Fruit fly (Drosophila melanogaster) whole organism, embryonic: ENCODE measurements around the gene CG14903.

ENCODE experiments used
- Aef1 ChIP-seq: fragments of 200-800 bp; sonication (Bioruptor generic); IDR thresholded peaks from 3 replicates; pipeline ENCODE4 v1.3.6; 2022; ENCODE audit warnings: missing biosample characterization, missing genetic modification characterization
- BEAF-32 ChIP-seq: fragments of 200-800 bp; sonication (Bioruptor generic); optimal IDR thresholded peaks from 3 replicates; lab custom pipeline; 2017; ENCODE audit warnings: missing biosample characterization, missing genetic modification characterization, mild to moderate bottlenecking, moderate library complexity, missing genetic modification reagents
- CG10431 ChIP-seq: fragments of 200-800 bp; sonication (Bioruptor generic); optimal IDR thresholded peaks from 3 replicates; lab custom pipeline; 2018; ENCODE audit warnings: missing biosample characterization, mild to moderate bottlenecking, missing genetic modification characterization
- CG10462 ChIP-seq: fragments of 200-800 bp; sonication (Bioruptor generic); optimal IDR thresholded peaks from 2 replicates; lab custom pipeline; 2016; ENCODE audit warnings: missing biosample characterization, missing genetic modification characterization
- CG11504 ChIP-seq: fragments of 200-800 bp; sonication (Bioruptor generic); optimal IDR thresholded peaks from 3 replicates; lab custom pipeline; 2019; ENCODE audit warnings: missing biosample characterization, mild to moderate bottlenecking, missing genetic modification characterization, moderate library complexity
- CG11695 ChIP-seq: fragments of 200-800 bp; sonication (Bioruptor generic); IDR thresholded peaks from 3 replicates; pipeline ENCODE4 v1.3.6; 2022; ENCODE audit warnings: missing biosample characterization, missing genetic modification characterization
- CG12071 ChIP-seq: fragments of 200-800 bp; sonication (Bioruptor generic); optimal IDR thresholded peaks from 3 replicates; lab custom pipeline; 2018; ENCODE audit warnings: missing biosample characterization, mild to moderate bottlenecking, missing genetic modification characterization
- CG12659 ChIP-seq: fragments of 200-800 bp; sonication (Bioruptor generic); optimal IDR thresholded peaks from 3 replicates; lab custom pipeline; 2017; ENCODE audit warnings: mild to moderate bottlenecking, missing biosample characterization, missing genetic modification reagents, missing genetic modification characterization
- CG14710 ChIP-seq: fragments of 200-800 bp; sonication (Bioruptor generic); optimal IDR thresholded peaks from 3 replicates; lab custom pipeline; 2019; ENCODE audit warnings: missing biosample characterization, mild to moderate bottlenecking, missing genetic modification characterization, moderate library complexity
- CG15601 ChIP-seq: fragments of 200-800 bp; sonication (Bioruptor generic); optimal IDR thresholded peaks from 3 replicates; lab custom pipeline; 2019; ENCODE audit warnings: missing biosample characterization, mild to moderate bottlenecking, missing genetic modification characterization, moderate library complexity
- CG17385 ChIP-seq: fragments of 200-800 bp; sonication (Bioruptor generic); optimal IDR thresholded peaks from 3 replicates; lab custom pipeline; 2018; ENCODE audit warnings: missing biosample characterization, mild to moderate bottlenecking, missing genetic modification characterization
- CG17802 ChIP-seq: fragments of 200-800 bp; sonication (Bioruptor generic); optimal IDR thresholded peaks from 2 replicates; lab custom pipeline; 2018; ENCODE audit warnings: missing biosample characterization, mild to moderate bottlenecking, missing genetic modification characterization, moderate library complexity
- CG18011 ChIP-seq: fragments of 200-800 bp; sonication (Bioruptor generic); optimal IDR thresholded peaks from 2 replicates; lab custom pipeline; 2017; ENCODE audit warnings: missing biosample characterization, missing genetic modification characterization, mild to moderate bottlenecking, moderate library complexity, missing genotype
- CG30431 ChIP-seq: fragments of 200-800 bp; sonication (Bioruptor generic); optimal IDR thresholded peaks from 2 replicates; lab custom pipeline; 2017; ENCODE audit warnings: missing biosample characterization, missing genetic modification characterization
- CG31388 ChIP-seq: fragments of 200-800 bp; sonication (Bioruptor generic); optimal IDR thresholded peaks from 2 replicates; lab custom pipeline; 2016; ENCODE audit warnings: missing biosample characterization, missing genetic modification characterization
- CG3995 ChIP-seq: fragments of 200-800 bp; sonication (Bioruptor generic); optimal IDR thresholded peaks from 3 replicates; lab custom pipeline; 2016; ENCODE audit warnings: missing biosample characterization, missing genetic modification characterization
- CG4360 ChIP-seq: fragments of 200-800 bp; sonication (Bioruptor generic); IDR thresholded peaks from 2 replicates; pipeline ENCODE4 v1.3.6; 2022; ENCODE audit warnings: missing biosample characterization, missing genetic modification characterization
- CG6683 ChIP-seq: fragments of 200-800 bp; sonication (Bioruptor generic); optimal IDR thresholded peaks from 2 replicates; lab custom pipeline; 2017; ENCODE audit warnings: missing biosample characterization, mild to moderate bottlenecking, missing genetic modification characterization, missing genetic modification reagents
- CG8924 ChIP-seq: fragments of 200-800 bp; optimal IDR thresholded peaks from 3 replicates; lab custom pipeline; 2019; ENCODE audit warnings: missing biosample characterization, mild to moderate bottlenecking, missing genetic modification characterization, moderate library complexity
- CTCF ChIP-seq: fragments of 200-800 bp; sonication (Bioruptor generic); optimal IDR thresholded peaks from 2 replicates; lab custom pipeline; 2017; ENCODE audit warnings: missing biosample characterization, mild to moderate bottlenecking, missing genetic modification characterization, moderate library complexity
- CrebB ChIP-seq: fragments of 200-800 bp; sonication (Bioruptor generic); optimal IDR thresholded peaks from 3 replicates; lab custom pipeline; 2018; ENCODE audit warnings: missing biosample characterization, mild to moderate bottlenecking, missing genetic modification characterization
- Dll ChIP-seq: fragments of 200-800 bp; sonication (Bioruptor generic); IDR thresholded peaks from 4 replicates; pipeline ENCODE4 v1.3.6; 2022; ENCODE audit warnings: missing biosample characterization, missing genetic modification characterization; ENCODE audit not compliant: partially characterized antibody
- Doc3 ChIP-seq: fragments of 200-800 bp; sonication (Bioruptor generic); IDR thresholded peaks from 3 replicates; pipeline ENCODE4 v1.3.6; 2022; ENCODE audit warnings: missing biosample characterization, missing genetic modification characterization; ENCODE audit not compliant: partially characterized antibody
- Gug ChIP-seq: fragments of 200-800 bp; sonication (Bioruptor generic); IDR thresholded peaks from 4 replicates; pipeline ENCODE4 v1.3.6; 2022; ENCODE audit warnings: missing biosample characterization, missing genetic modification characterization
- HLH3B ChIP-seq: fragments of 200-800 bp; sonication (Bioruptor generic); IDR thresholded peaks from 2 replicates; pipeline ENCODE4 v1.3.6; 2022; ENCODE audit warnings: missing biosample characterization, missing genetic modification characterization
- HmgZ ChIP-seq: fragments of 200-800 bp; sonication (Bioruptor generic); optimal IDR thresholded peaks from 2 replicates; lab custom pipeline; 2018; ENCODE audit warnings: missing biosample characterization, mild to moderate bottlenecking, missing genetic modification characterization
- MTF-1 ChIP-seq: fragments of 200-800 bp; sonication (Bioruptor generic); optimal IDR thresholded peaks from 2 replicates; lab custom pipeline; 2018; ENCODE audit warnings: missing biosample characterization, mild to moderate bottlenecking, missing genetic modification characterization, borderline replicate concordance
- Med ChIP-seq: fragments of 200-800 bp; sonication (Bioruptor generic); peaks from one replicate; lab custom pipeline; 2016; ENCODE audit warnings: missing biosample characterization, missing genetic modification characterization, mild to moderate bottlenecking, inconsistent platforms, moderate library complexity
- Opbp ChIP-seq: fragments of 200-800 bp; sonication (Bioruptor generic); IDR thresholded peaks from 3 replicates; pipeline ENCODE4 v1.3.6; 2022; ENCODE audit warnings: missing biosample characterization, missing genetic modification characterization; ENCODE audit not compliant: partially characterized antibody
- PHDP ChIP-seq: fragments of 200-800 bp; sonication (Bioruptor generic); optimal IDR thresholded peaks from 3 replicates; lab custom pipeline; 2018; ENCODE audit warnings: missing biosample characterization, mild to moderate bottlenecking, missing genetic modification characterization, moderate library complexity
- Xbp1 ChIP-seq: fragments of 200-800 bp; sonication (Bioruptor generic); optimal IDR thresholded peaks from 3 replicates; lab custom pipeline; 2016; ENCODE audit warnings: missing biosample characterization, mild to moderate bottlenecking, missing genetic modification characterization
- ato ChIP-seq: fragments of 200-800 bp; sonication (Bioruptor generic); IDR thresholded peaks from 2 replicates; pipeline ENCODE4 v1.3.6; 2022; ENCODE audit warnings: missing biosample characterization, missing genetic modification characterization; ENCODE audit not compliant: partially characterized antibody
- az2 ChIP-seq: fragments of 200-800 bp; sonication (Bioruptor generic); optimal IDR thresholded peaks from 3 replicates; lab custom pipeline; 2016; ENCODE audit warnings: missing biosample characterization, missing genetic modification characterization
- btn ChIP-seq: fragments of 200-800 bp; sonication (Bioruptor generic); optimal IDR thresholded peaks from 2 replicates; lab custom pipeline; 2016; ENCODE audit warnings: missing biosample characterization, missing genetic modification characterization
- cg ChIP-seq: fragments of 200-800 bp; sonication (Bioruptor generic); optimal IDR thresholded peaks from 3 replicates; lab custom pipeline; 2019; ENCODE audit warnings: missing biosample characterization, mild to moderate bottlenecking, missing genetic modification characterization, moderate library complexity
- danr ChIP-seq: fragments of 200-800 bp; sonication (Bioruptor generic); IDR thresholded peaks from 2 replicates; pipeline ENCODE4 v1.3.6; 2022; ENCODE audit warnings: missing biosample characterization, missing genetic modification characterization
- jigr1 ChIP-seq: fragments of 200-800 bp; sonication (Bioruptor generic); IDR thresholded peaks from 3 replicates; pipeline ENCODE4 v1.3.6; 2022; ENCODE audit warnings: missing biosample characterization, missing genetic modification characterization
- onecut ChIP-seq: fragments of 200-800 bp; sonication (Bioruptor generic); IDR thresholded peaks from 2 replicates; pipeline ENCODE4 v1.3.6; 2022; ENCODE audit warnings: missing biosample characterization, missing genetic modification characterization
- org-1 ChIP-seq: fragments of 200-800 bp; sonication (Bioruptor generic); optimal IDR thresholded peaks from 2 replicates; lab custom pipeline; 2017; ENCODE audit warnings: missing biosample characterization, missing genetic modification characterization
- otp ChIP-seq: fragments of 200-800 bp; sonication (Bioruptor generic); IDR thresholded peaks from 3 replicates; pipeline ENCODE4, ENCODE4 v1.3.6; 2022; ENCODE audit warnings: missing biosample characterization, missing genetic modification characterization
- pfk ChIP-seq: fragments of 200-800 bp; sonication (Bioruptor generic); optimal IDR thresholded peaks from 2 replicates; lab custom pipeline; 2018; ENCODE audit warnings: missing biosample characterization, mild to moderate bottlenecking, missing genetic modification characterization, moderate library complexity
- phol ChIP-seq: fragments of 200-800 bp; sonication (Bioruptor generic); optimal IDR thresholded peaks from 3 replicates; lab custom pipeline; 2018; ENCODE audit warnings: missing biosample characterization, mild to moderate bottlenecking, missing genetic modification characterization, moderate library complexity
- prd ChIP-seq, 3 experiments: fragments of >200 bp in 2 of 3; fragments of 200-800 bp in 1 of 3; sonication (Bioruptor generic) in 1 of 3; optimal IDR thresholded peaks in 2 of 3; IDR thresholded peaks in 1 of 3; 2 replicates in 2 of 3; 3 replicates in 1 of 3; pipeline versions ENCODE4 v1.3.6 to Lab custom; 2017 to 2022; ENCODE audit warnings: missing biosample characterization in 1 of 3, missing genetic modification characterization in 1 of 3
- seq ChIP-seq: fragments of 200-800 bp; sonication (Bioruptor generic); IDR thresholded peaks from 2 replicates; pipeline ENCODE4 v1.3.6; 2022; ENCODE audit warnings: missing biosample characterization, missing genetic modification characterization
- shn ChIP-seq: fragments of 200-800 bp; sonication (Bioruptor generic); optimal IDR thresholded peaks from 3 replicates; lab custom pipeline; 2016; ENCODE audit warnings: missing biosample characterization, missing genetic modification characterization
- sna ChIP-seq: fragments of 200-800 bp; sonication (Bioruptor generic); IDR thresholded peaks from 2 replicates; pipeline ENCODE4 v1.3.6; 2022; ENCODE audit warnings: missing biosample characterization, missing genetic modification characterization; ENCODE audit not compliant: partially characterized antibody
- stc ChIP-seq: fragments of 200-800 bp; sonication (Bioruptor generic); IDR thresholded peaks from 2 replicates; pipeline ENCODE4 v1.3.6; 2022; ENCODE audit warnings: missing biosample characterization, missing genetic modification characterization
- stwl ChIP-seq: fragments of 200-800 bp; sonication (Bioruptor generic); optimal IDR thresholded peaks from 3 replicates; lab custom pipeline; 2018; ENCODE audit warnings: missing biosample characterization, mild to moderate bottlenecking, missing genetic modification characterization, moderate library complexity
- yki ChIP-seq: fragments of >200 bp; optimal IDR thresholded peaks from 3 replicates; lab custom pipeline; 2018

CG14903 gene

dm6 chr3R:16617650-16618049 is 44.1 kb upstream of the CG14903 start, which contains the start of gene CG17560:
TSS of gene CG17560 (plus strand) at chr3R:16617950.
- TF ChIP-seq btn (GFP tag; lab: Kevin White, UChicago) (no peak), CG12659 (GFP tag; lab: Kevin White, UChicago) (no peak), CG10462 (GFP tag; lab: Kevin White, UChicago) (no peak), Doc3 (0 out of 3 replicates have a peak, but pooled peaks have one; percentile 23), jigr1 (GFP tag; lab: Robert Waterston, UW) (no peak), CG11695 (GFP tag; lab: Robert Waterston, UW) (no peak), MTF-1 (no peak), CG14710 (tag; lab: Kevin White, UChicago) (no peak), PHDP (tag; lab: Kevin White, UChicago) (no peak), shn (GFP tag; lab: Kevin White, UChicago) (no peak), BEAF-32 (GFP tag; lab: Kevin White, UChicago) (peak; percentile 3)

dm6 chr3R:16615009-16615408 is 41.5 kb upstream of the CG14903 start, which contains the start of gene CG17562:
TSS of gene CG17562 (plus strand) at chr3R:16615309.
- no peak for TF ChIP-seq CrebB
- no peak for TF ChIP-seq CG6683 (GFP tag; lab: Kevin White, UChicago)
- TF ChIP-seq CG17802 (tag; lab: Kevin White, UChicago): no peak
- TF ChIP-seq CG17385 (GFP tag; lab: Kevin White, UChicago): no peak
- TF ChIP-seq stc: no peak
- no peak for TF ChIP-seq CG8924 (tag; lab: Kevin White, UChicago)
- TF ChIP-seq HLH3B (GFP tag; lab: Robert Waterston, UW): no peak
- no peak for TF ChIP-seq seq (GFP tag; lab: Robert Waterston, UW)
- TF ChIP-seq Xbp1 (GFP tag; lab: Kevin White, UChicago): no peak
- TF ChIP-seq danr (GFP tag; lab: Robert Waterston, UW): no peak
- no peak for TF ChIP-seq org-1 (GFP tag; lab: Kevin White, UChicago)
- TF ChIP-seq Med: no peak
- TF ChIP-seq CG12071 (GFP tag; lab: Kevin White, UChicago): no peak
- no peak for TF ChIP-seq prd (optimal IDR thresholded peaks at IDR 0.05; lab: Kevin White, UChicago)
- TF ChIP-seq prd (GFP tag; IDR thresholded peaks at IDR 0.05; lab: Robert Waterston, UW): no peak
- no peak for TF ChIP-seq CG30431 (GFP tag; lab: Kevin White, UChicago)
- TF ChIP-seq cg (GFP tag; lab: Kevin White, UChicago): no peak
- TF ChIP-seq CG31388 (GFP tag; lab: Kevin White, UChicago): no peak
- TF ChIP-seq yki (lab: Kevin White, UChicago): no peak
- no peak for TF ChIP-seq CG10431

dm6 chr3R:16614241-16614640 is 40.7 kb upstream of the CG14903 start, which contains the start of gene CG10340:
TSS of gene CG10340 (minus strand) at chr3R:16614391.
- TF ChIP-seq Gug (GFP tag; lab: Robert Waterston, UW) (peak; percentile 25; the same call in 1 of the 4 replicates), otp (GFP tag; lab: Robert Waterston, UW) (no peak), CTCF (GFP tag; lab: Kevin White, UChicago) (peak; percentile 60), CG18011 (GFP tag; lab: Kevin White, UChicago) (no peak), CG4360 (GFP tag; lab: Robert Waterston, UW) (no peak), phol (tag; lab: Kevin White, UChicago) (peak; percentile 15), Aef1 (GFP tag; lab: Robert Waterston, UW) (no peak), CG12659 (GFP tag; lab: Kevin White, UChicago) (peak; percentile 45), onecut (peak; percentile 71), Opbp (GFP tag; lab: Robert Waterston, UW) (peak; percentile 87), CG15601 (peak; percentile 33), CG3995 (peak; percentile 60), stwl (tag; lab: Kevin White, UChicago) (peak; percentile 67), pfk (no peak), az2 (GFP tag; lab: Kevin White, UChicago) (no peak), ato (GFP tag; lab: Robert Waterston, UW) (peak; percentile 63), sna (GFP tag; lab: Robert Waterston, UW) (peak; percentile 83), Dll (peak; percentile 87), HmgZ (tag; lab: Kevin White, UChicago) (peak; percentile 6), CG11504 (tag; lab: Kevin White, UChicago) (no peak)
